Worm (Caenorhabditis elegans): ENCODE measurements around the gene xtr-2.

ce11 chrX:12360444-12360843 lies 45.1 kb downstream of the xtr-2 start, which contains the start of the genes nspc-15 and F19H6.6:
- no peak for TF ChIP-seq ccch-3 (GFP tag; optimal IDR thresholded peaks at IDR 0.05)
- TF ChIP-seq F55B11.4 (tag; optimal IDR thresholded peaks at IDR 0.05; ENCODE audit: borderline replicate concordance, insufficient read depth): no peak
- TF ChIP-seq tbx-9 (tag; optimal IDR thresholded peaks at IDR 0.05; ENCODE audit: borderline replicate concordance): no peak
- no peak for TF ChIP-seq ztf-6 (GFP tag; IDR thresholded peaks at IDR 0.05)
- no peak for TF ChIP-seq T26A5.8 (tag; optimal IDR thresholded peaks at IDR 0.05)
- TF ChIP-seq lin-35 (GFP tag; optimal IDR thresholded peaks at IDR 0.05): no peak
- no peak for TF ChIP-seq sptf-2 (GFP tag; optimal IDR thresholded peaks at IDR 0.05)
- TF ChIP-seq snpc-3.4 (tag; optimal IDR thresholded peaks at IDR 0.05): no peak
- no peak for TF ChIP-seq snpc-1.1 (tag; optimal IDR thresholded peaks at IDR 0.05; ENCODE audit: insufficient read depth)
- no peak for TF ChIP-seq ama-1 (optimal IDR thresholded peaks at IDR 0.05)
- TF ChIP-seq ama-1 (GFP tag; optimal IDR thresholded peaks at IDR 0.05): no peak
- no peak for TF ChIP-seq F33H1.4 (GFP tag; IDR thresholded peaks at IDR 0.05)
- TF ChIP-seq him-1 (tag; optimal IDR thresholded peaks at IDR 0.05): no peak
- no peak for TF ChIP-seq nhr-120 (GFP tag; IDR thresholded peaks at IDR 0.05)

All from whole organism, young adult.